Fruit fly (Drosophila melanogaster): ENCODE data around the gene CG5704.

Gene CG5704

DNA sequence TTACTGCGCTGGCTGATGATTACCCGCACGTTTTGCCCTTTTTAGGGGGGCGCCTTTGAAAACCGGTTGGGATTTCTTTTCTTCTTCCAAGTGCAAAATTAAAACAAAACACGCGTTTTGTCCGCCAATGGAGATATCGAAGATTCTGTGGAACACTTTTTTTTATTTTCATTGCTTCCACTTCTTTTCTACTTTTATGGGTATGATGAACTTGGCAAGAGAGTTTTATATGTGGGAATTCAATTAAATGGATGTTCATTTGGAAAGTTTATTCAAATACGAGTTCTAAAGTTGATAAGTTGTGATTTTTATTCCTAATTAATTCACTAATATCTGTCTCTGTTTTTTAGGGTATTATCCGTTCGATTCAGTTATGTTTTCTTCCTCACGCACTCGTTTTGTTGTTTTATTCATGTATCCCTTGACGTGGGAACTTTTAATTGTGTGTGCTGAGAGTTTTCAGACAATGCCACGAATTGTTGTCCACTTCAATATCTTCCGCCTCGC, 6.7 kb downstream of the CG5704 start (continued):
- TF ChIP-seq NFAT (GFP tag; IDR thresholded peaks at IDR 0.05) (no peak), CG12744 (GFP tag; optimal IDR thresholded peaks at IDR 0.05) (no peak), Opbp (GFP tag; IDR thresholded peaks at IDR 0.05; ENCODE audit: partially characterized antibody) (no peak)

DNA sequence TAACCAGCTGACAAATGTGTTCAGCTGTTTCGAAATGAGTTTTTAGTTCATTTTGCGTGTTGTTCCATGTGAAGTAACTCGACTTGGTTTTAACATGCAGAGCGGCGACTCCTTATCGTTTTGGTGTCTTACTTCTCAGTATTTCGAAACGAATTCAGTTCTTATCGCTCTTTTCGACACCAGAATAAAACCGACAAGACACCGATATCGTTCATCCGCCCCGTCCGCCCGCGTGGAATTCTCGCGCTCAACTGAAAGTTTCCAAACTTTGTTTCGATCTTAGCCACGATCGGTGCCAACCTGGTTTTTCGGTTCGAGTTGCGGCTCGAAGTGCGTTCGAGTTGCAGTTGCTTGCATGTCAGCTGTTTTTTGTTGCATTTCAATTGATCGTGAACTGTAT, 7.2 kb downstream of the CG5704 start, which contains the start of gene CG15822:
Gene CG15822 (minus strand): TSS at position 256 of the 400 bp plus-strand sequence.
- TF ChIP-seq Ravus (GFP tag; IDR thresholded peaks at IDR 0.05) (no peak), Side (GFP tag; optimal IDR thresholded peaks at IDR 0.05) (no peak), CG6813 (GFP tag; optimal IDR thresholded peaks at IDR 0.05) (no peak), Mrtf (GFP tag; IDR thresholded peaks at IDR 0.05) (no peak), dysf (GFP tag; IDR thresholded peaks at IDR 0.05) (no peak), BEAF-32 (GFP tag; optimal IDR thresholded peaks at IDR 0.05) (no peak), Optix (GFP tag; IDR thresholded peaks at IDR 0.05) (no peak), CG12769 (tag; optimal IDR thresholded peaks at IDR 0.05) (peak; percentile 11), ATbp (GFP tag; optimal IDR thresholded peaks at IDR 0.05) (no peak), fd96Cb (tag; optimal IDR thresholded peaks at IDR 0.05) (no peak), bbx (GFP tag; IDR thresholded peaks at IDR 0.05; ENCODE audit: partially characterized antibody) (0 out of 2 replicates have a peak, but pooled peaks have one; percentile 34), ssp (GFP tag; IDR thresholded peaks at IDR 0.05) (no peak), CG15011 (GFP tag; optimal IDR thresholded peaks at IDR 0.05) (no peak), mirr (GFP tag; optimal IDR thresholded peaks at IDR 0.05) (no peak), crol (GFP tag; IDR thresholded peaks at IDR 0.05) (0 out of 2 replicates have a peak, but pooled peaks have one; percentile 9), dmrt99B (tag; optimal IDR thresholded peaks at IDR 0.05) (no peak), CG34422 (GFP tag; IDR thresholded peaks at IDR 0.05) (no peak), bowl (GFP tag; IDR thresholded peaks at IDR 0.05) (no peak), CG15479 (GFP tag; optimal IDR thresholded peaks at IDR 0.05) (no peak), CG5245 (GFP tag; optimal IDR thresholded peaks at IDR 0.05) (no peak), CG18764 (GFP tag; optimal IDR thresholded peaks at IDR 0.05) (no peak), Adf1 (GFP tag; IDR thresholded peaks at IDR 0.05) (no peak), knrl (GFP tag; IDR thresholded peaks at IDR 0.05; ENCODE audit: partially characterized antibody) (no peak), CG7357 (GFP tag; IDR thresholded peaks at IDR 0.05) (no peak), CG4282 (GFP tag; optimal IDR thresholded peaks at IDR 0.05) (no peak), CG1529 (GFP tag; optimal IDR thresholded peaks at IDR 0.05) (no peak), Nf-YC (tag; optimal IDR thresholded peaks at IDR 0.05) (no peak), NC2α (GFP tag; optimal IDR thresholded peaks at IDR 0.05) (no peak), Bgb (GFP tag; IDR thresholded peaks at IDR 0.05; ENCODE audit: partially characterized antibody) (no peak), chinmo (GFP tag; IDR thresholded peaks at IDR 0.05; ENCODE audit: partially characterized antibody) (peak; percentile 71; the same call in 1 of the 4 replicates), grn (GFP tag; optimal IDR thresholded peaks at IDR 0.05) (peak; percentile 96), cas (GFP tag; IDR thresholded peaks at IDR 0.05) (no peak), NK7.1 (GFP tag; optimal IDR thresholded peaks at IDR 0.05) (no peak), CG2712 (tag; optimal IDR thresholded peaks at IDR 0.05) (no peak), CG6654 (GFP tag; optimal IDR thresholded peaks at IDR 0.05) (no peak), CG43689 (GFP tag; IDR thresholded peaks at IDR 0.05) (no peak), CG10959 (GFP tag; IDR thresholded peaks at IDR 0.05) (no peak), dmrt11E (tag; optimal IDR thresholded peaks at IDR 0.05) (no peak), ranshi (GFP tag; IDR thresholded peaks at IDR 0.05) (no peak), pum (GFP tag; optimal IDR thresholded peaks at IDR 0.05) (no peak), ro (GFP tag; IDR thresholded peaks at IDR 0.05) (no peak), CG3281 (GFP tag; optimal IDR thresholded peaks at IDR 0.05) (no peak), stc (GFP tag; IDR thresholded peaks at IDR 0.05) (no peak), NFAT (GFP tag; IDR thresholded peaks at IDR 0.05) (no peak), Ptx1 (GFP tag; IDR thresholded peaks at IDR 0.05) (peak; percentile 8; the same call in 1 of the 2 replicates), ap (GFP tag; IDR thresholded peaks at IDR 0.05) (no peak), CG33557 (GFP tag; optimal IDR thresholded peaks at IDR 0.05) (no peak), Spps (tag; optimal IDR thresholded peaks at IDR 0.05) (no peak)

All from whole organism, embryonic.